Worm (Caenorhabditis elegans) whole organism, L4 larva: ENCODE measurements around the gene C36E6.8.

Experiments
- D1046.2 ChIP-seq: fragments of 200-800 bp; sonication (Bioruptor generic); IDR thresholded peaks from 2 replicates; pipeline ENCODE4 v1.3.6; 2022; ENCODE audit warnings: missing genetic modification characterization, missing compliant biosample characterization
- F26F4.8 ChIP-seq: fragments of 200-800 bp; sonication (Bioruptor generic); conservative IDR thresholded peaks from 2 replicates; pipeline ENCODE4 v1.3.6; 2022; ENCODE audit warnings: missing genetic modification characterization, missing compliant biosample characterization
- R02D3.7 ChIP-seq: fragments of 150-350 bp; sonication (generic microtip); optimal IDR thresholded peaks from 3 replicates; lab custom pipeline; 2014; ENCODE audit warnings: missing biosample characterization, missing genetic modification characterization
- T26A8.4 ChIP-seq: fragments of 200-800 bp; sonication (Bioruptor generic); IDR thresholded peaks from 2 replicates; pipeline ENCODE4 v1.3.6; 2022; ENCODE audit warnings: missing genetic modification characterization, missing compliant biosample characterization
- Y75B8A.6 ChIP-seq: fragments of 200-800 bp; sonication (Bioruptor generic); IDR thresholded peaks from 2 replicates; pipeline ENCODE4 v1.3.6; 2022; ENCODE audit warnings: missing genetic modification reagents, missing genetic modification characterization, missing compliant biosample characterization
- ZK337.2 ChIP-seq: fragments of 200-800 bp; sonication (Bioruptor generic); IDR thresholded peaks from 2 replicates; pipeline ENCODE4 v1.3.6; 2022; ENCODE audit warnings: missing genetic modification reagents, missing genetic modification characterization, missing compliant biosample characterization
- ZK546.5 ChIP-seq, 2 experiments: sonication (generic microtip); optimal IDR thresholded peaks; 2 replicates each; lab custom pipeline; 2017; ENCODE audit warnings: missing biosample characterization in 2 of 2, missing genetic modification characterization in 2 of 2
- ama-1 ChIP-seq: fragments of 150-350 bp; optimal IDR thresholded peaks from 2 replicates; lab custom pipeline; 2014; ENCODE audit warnings: inconsistent platforms, mixed read lengths
- attf-4 ChIP-seq: sonication (generic microtip); optimal IDR thresholded peaks from 3 replicates; lab custom pipeline; 2017; ENCODE audit warnings: missing biosample characterization, missing genetic modification characterization
- ceh-20 ChIP-seq: fragments of 200-800 bp; sonication (Bioruptor generic); IDR thresholded peaks from 2 replicates; pipeline ENCODE4 v1.3.6; 2022; ENCODE audit warnings: missing genetic modification reagents, missing genetic modification characterization, missing compliant biosample characterization
- ceh-62 ChIP-seq: sonication (generic microtip); optimal IDR thresholded peaks from 2 replicates; lab custom pipeline; 2017; ENCODE audit warnings: missing biosample characterization, missing genetic modification characterization
- ces-1 ChIP-seq: fragments of 150-350 bp; sonication (generic microtip); optimal IDR thresholded peaks from 4 replicates; lab custom pipeline; 2014; ENCODE audit warnings: missing biosample characterization, missing genetic modification reagents, missing genetic modification characterization
- ctbp-1 ChIP-seq: fragments of 200-800 bp; sonication (Bioruptor generic); IDR thresholded peaks from 2 replicates; pipeline ENCODE4 v1.3.6; 2022; ENCODE audit warnings: missing genetic modification reagents, missing genetic modification characterization, missing compliant biosample characterization
- daf-16 ChIP-seq, 3 experiments: sonication (generic microtip); optimal IDR thresholded peaks; 2 replicates each; lab custom pipeline; 2016 to 2017; ENCODE audit warnings: missing genetic modification characterization in 3 of 3, missing genetic modification reagents in 3 of 3, mild to moderate bottlenecking in 2 of 3, missing compliant biosample characterization in 2 of 3, missing biosample characterization in 1 of 3, moderate library complexity in 1 of 3
- daf-8 ChIP-seq: fragments of 200-800 bp; sonication (Bioruptor generic); IDR thresholded peaks from 2 replicates; pipeline ENCODE4 v1.3.6; 2022; ENCODE audit warnings: missing genetic modification characterization, missing compliant biosample characterization
- dmd-8 ChIP-seq: fragments of 200-800 bp; sonication (Bioruptor generic); IDR thresholded peaks from 2 replicates; pipeline ENCODE4 v1.3.6; 2022; ENCODE audit warnings: missing genetic modification characterization, missing compliant biosample characterization
- dpl-1 ChIP-seq: fragments of 150-350 bp; optimal IDR thresholded peaks from 2 replicates; lab custom pipeline; 2014; ENCODE audit warnings: missing biosample characterization, missing genetic modification reagents, missing genetic modification characterization
- duxl-1 ChIP-seq: sonication (generic microtip); optimal IDR thresholded peaks from 2 replicates; lab custom pipeline; 2016; ENCODE audit warnings: mild to moderate bottlenecking, missing genetic modification characterization, moderate library complexity, missing compliant biosample characterization; ENCODE audit not compliant: poor library complexity
- egl-27 ChIP-seq: sonication (generic microtip); optimal IDR thresholded peaks from 3 replicates; lab custom pipeline; 2017; ENCODE audit warnings: missing biosample characterization, missing genetic modification reagents, missing genetic modification characterization
- egl-43 ChIP-seq: fragments of 200-800 bp; sonication (Bioruptor generic); IDR thresholded peaks from 2 replicates; pipeline ENCODE4 v1.3.6; 2022; ENCODE audit warnings: missing genetic modification reagents, missing genetic modification characterization, missing compliant biosample characterization
- fkh-10 ChIP-seq: fragments of 150-350 bp; optimal IDR thresholded peaks from 2 replicates; lab custom pipeline; 2014; ENCODE audit warnings: missing biosample characterization, missing genetic modification reagents, missing genetic modification characterization
- hmg-1.1 ChIP-seq: fragments of 200-800 bp; sonication (Bioruptor generic); IDR thresholded peaks from 2 replicates; pipeline ENCODE4 v1.3.6; 2022; ENCODE audit warnings: missing genetic modification reagents, missing genetic modification characterization, missing compliant biosample characterization
- jun-1 ChIP-seq: fragments of 150-350 bp; optimal IDR thresholded peaks from 2 replicates; lab custom pipeline; 2014; ENCODE audit warnings: missing biosample characterization, missing genetic modification reagents, missing genetic modification characterization
- lim-7 ChIP-seq: fragments of 200-800 bp; sonication (Bioruptor generic); IDR thresholded peaks from 2 replicates; pipeline ENCODE4 v1.3.6; 2022; ENCODE audit warnings: missing genetic modification characterization, missing compliant biosample characterization
- lin-13 ChIP-seq: fragments of 150-350 bp; optimal IDR thresholded peaks from 2 replicates; lab custom pipeline; 2014; ENCODE audit warnings: missing biosample characterization, missing genetic modification reagents, missing genetic modification characterization
- lin-15B ChIP-seq: fragments of 150-350 bp; sonication (generic microtip); optimal IDR thresholded peaks from 3 replicates; lab custom pipeline; 2014; ENCODE audit warnings: missing biosample characterization, missing genetic modification characterization
- lin-29 ChIP-seq: fragments of 200-800 bp; sonication (Bioruptor generic); IDR thresholded peaks from 2 replicates; pipeline ENCODE4 v1.3.6; 2022; ENCODE audit warnings: missing genetic modification reagents, missing genetic modification characterization, missing compliant biosample characterization
- lin-38 ChIP-seq: fragments of 200-800 bp; sonication (Bioruptor generic); IDR thresholded peaks from 2 replicates; pipeline ENCODE4 v1.3.6; 2022; ENCODE audit warnings: missing genetic modification reagents, missing genetic modification characterization, missing compliant biosample characterization
- lin-39 ChIP-seq: fragments of 150-350 bp; optimal IDR thresholded peaks from 2 replicates; lab custom pipeline; 2014; ENCODE audit warnings: missing biosample characterization, missing genetic modification reagents, missing genetic modification characterization
- lir-3 ChIP-seq: sonication (generic microtip); optimal IDR thresholded peaks from 2 replicates; lab custom pipeline; 2016; ENCODE audit warnings: mild to moderate bottlenecking, missing genetic modification characterization, missing compliant biosample characterization
- lsy-2 ChIP-seq, 2 experiments: fragments of 150-350 bp in 1 of 2; sonication (generic microtip) in 1 of 2; optimal IDR thresholded peaks; 2 replicates each; lab custom pipeline; 2014 to 2017; ENCODE audit warnings: missing biosample characterization in 2 of 2, missing genetic modification characterization in 2 of 2
- mep-1 ChIP-seq: fragments of 150-350 bp; sonication (generic microtip); optimal IDR thresholded peaks from 3 replicates; lab custom pipeline; 2014; ENCODE audit warnings: missing biosample characterization, missing genetic modification characterization
- mxl-2 ChIP-seq: fragments of 200-800 bp; sonication (Bioruptor generic); conservative IDR thresholded peaks from 2 replicates; pipeline ENCODE4 v1.3.6; 2022; ENCODE audit warnings: missing genetic modification reagents, missing genetic modification characterization, missing compliant biosample characterization
- mxl-3 ChIP-seq: fragments of 200-800 bp; sonication (Bioruptor generic); optimal IDR thresholded peaks from 2 replicates; lab custom pipeline; 2018; ENCODE audit warnings: mild to moderate bottlenecking, missing genetic modification characterization, missing compliant biosample characterization
- nhr-102 ChIP-seq: sonication (generic microtip); optimal IDR thresholded peaks from 2 replicates; lab custom pipeline; 2016; ENCODE audit warnings: mild to moderate bottlenecking, missing genetic modification characterization, moderate library complexity, missing compliant biosample characterization
- nhr-11 ChIP-seq: fragments of 150-350 bp; optimal IDR thresholded peaks from 2 replicates; lab custom pipeline; 2014; ENCODE audit warnings: missing biosample characterization, missing genetic modification characterization
- nhr-237 ChIP-seq: sonication (generic microtip); optimal IDR thresholded peaks from 2 replicates; lab custom pipeline; 2017; ENCODE audit warnings: missing biosample characterization, missing genetic modification characterization
- nhr-48 ChIP-seq: sonication (generic microtip); optimal IDR thresholded peaks from 2 replicates; lab custom pipeline; 2016; ENCODE audit warnings: mild to moderate bottlenecking, missing genetic modification characterization, missing compliant biosample characterization
- php-3 ChIP-seq: fragments of 200-800 bp; sonication (Bioruptor generic); IDR thresholded peaks from 2 replicates; pipeline ENCODE4 v1.3.6; 2022; ENCODE audit warnings: missing genetic modification reagents, missing genetic modification characterization, missing compliant biosample characterization
- pqm-1 ChIP-seq: sonication (generic microtip); optimal IDR thresholded peaks from 2 replicates; lab custom pipeline; 2017; ENCODE audit warnings: missing biosample characterization, missing genetic modification characterization
- skn-1 ChIP-seq: fragments of 150-350 bp; optimal IDR thresholded peaks from 2 replicates; lab custom pipeline; 2014; ENCODE audit warnings: missing biosample characterization, missing genetic modification characterization
- snpc-4 ChIP-seq: fragments of 150-350 bp; optimal IDR thresholded peaks from 2 replicates; lab custom pipeline; 2014; ENCODE audit warnings: missing biosample characterization, missing genetic modification characterization
- spr-3 ChIP-seq: fragments of 200-800 bp; sonication (Bioruptor generic); optimal IDR thresholded peaks from 2 replicates; lab custom pipeline; 2018; ENCODE audit warnings: mild to moderate bottlenecking, missing genetic modification characterization, missing compliant biosample characterization
- tra-1 ChIP-seq: fragments of 200-800 bp; sonication (Bioruptor generic); IDR thresholded peaks from 2 replicates; pipeline ENCODE4 v1.3.6; 2022; ENCODE audit warnings: missing genetic modification reagents, missing genetic modification characterization, missing compliant biosample characterization
- unc-130 ChIP-seq: sonication (generic microtip); optimal IDR thresholded peaks from 2 replicates; lab custom pipeline; 2016; ENCODE audit warnings: missing genetic modification reagents, missing genetic modification characterization, missing compliant biosample characterization
- unc-39 ChIP-seq: sonication (generic microtip); optimal IDR thresholded peaks from 2 replicates; lab custom pipeline; 2017; ENCODE audit warnings: missing biosample characterization, missing genetic modification characterization
- unc-62 ChIP-seq, 3 experiments: fragments of 150-350 bp in 1 of 3; sonication (generic microtip); optimal IDR thresholded peaks in 2 of 3; peaks in 1 of 3; 1 replicate in 1 of 3; 2 replicates in 2 of 3; lab custom pipeline; 2014 to 2017; ENCODE audit warnings: missing biosample characterization in 3 of 3, missing genetic modification characterization in 3 of 3, missing genetic modification reagents in 3 of 3, missing genotype in 1 of 3
- vab-7 ChIP-seq: fragments of 200-800 bp; sonication (Bioruptor generic); IDR thresholded peaks from 2 replicates; pipeline ENCODE4 v1.3.6; 2022; ENCODE audit warnings: missing genetic modification reagents, missing genetic modification characterization, missing compliant biosample characterization
- zip-2 ChIP-seq: fragments of 150-350 bp; optimal IDR thresholded peaks from 2 replicates; lab custom pipeline; 2014; ENCODE audit warnings: missing biosample characterization, missing genetic modification characterization
- ztf-11 ChIP-seq: fragments of 150-350 bp; optimal IDR thresholded peaks from 2 replicates; lab custom pipeline; 2014; ENCODE audit warnings: missing biosample characterization, missing genetic modification characterization

The C36E6.8 gene

DNA sequence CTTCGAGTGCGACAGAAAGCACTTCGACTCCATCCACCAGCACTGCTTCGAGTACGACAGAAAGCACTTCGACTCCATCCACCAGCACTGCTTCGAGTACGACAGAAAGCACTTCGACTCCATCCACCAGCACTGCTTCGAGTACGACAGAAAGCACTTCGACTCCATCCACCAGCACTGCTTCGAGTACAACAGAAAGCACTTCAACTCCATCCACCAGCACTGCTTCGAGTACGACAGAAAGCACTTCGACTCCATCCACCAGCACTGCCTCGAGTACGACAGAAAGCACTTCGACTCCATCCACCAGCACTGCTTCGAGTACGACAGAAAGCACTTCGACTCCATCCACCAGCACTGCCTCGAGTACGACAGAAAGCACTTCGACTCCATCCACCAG, 8.7 kb downstream of the C36E6.8 start:
- TF ChIP-seq lim-7 (GFP tag; lab: Robert Waterston, UW), result peak; percentile 53

DNA sequence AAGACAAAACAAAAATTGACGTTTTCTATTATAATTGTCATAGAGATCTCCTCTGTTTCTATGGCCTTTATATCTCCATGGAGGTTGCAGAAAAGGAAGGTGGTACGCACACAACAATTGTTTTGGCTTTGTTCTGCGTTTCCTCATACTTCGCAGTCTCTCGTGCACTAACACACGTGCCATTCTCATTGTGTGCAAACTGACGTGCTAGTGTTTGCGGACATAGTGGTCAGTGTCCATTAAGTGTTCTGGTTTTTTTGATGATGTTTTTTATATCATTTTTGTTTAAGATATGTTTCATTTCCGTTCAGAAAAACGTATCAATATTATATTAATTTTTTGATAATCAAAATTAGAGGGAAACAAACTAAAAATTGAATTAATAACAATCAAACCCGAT, 12.9 kb downstream of the C36E6.8 start, which contains the start of gene C36E6.2:
C36E6.2 (plus strand) TSS at position 261 of the 400 bp plus-strand sequence.
- TF ChIP-seq D1046.2 (no peak), ctbp-1 (GFP tag; lab: Robert Waterston, UW) (0 out of 2 replicates have a peak, but pooled peaks have one; percentile 16), ceh-20 (GFP tag; lab: Robert Waterston, UW) (no peak), nhr-237 (tag; lab: Kevin White, UChicago) (no peak), skn-1 (no peak), R02D3.7 (tag; lab: Kevin White, UChicago) (no peak), F26F4.8 (no peak), ama-1 (lab: Kevin White, UChicago) (no peak), nhr-102 (peak; percentile 11), duxl-1 (tag; lab: Kevin White, UChicago) (peak; percentile 65), mxl-3 (peak; percentile 98), ceh-62 (no peak), unc-130 (GFP tag; lab: Kevin White, UChicago) (no peak), dpl-1 (GFP tag; lab: Kevin White, UChicago) (peak; percentile 62), ZK337.2 (GFP tag; lab: Robert Waterston, UW) (no peak), vab-7 (GFP tag; lab: Robert Waterston, UW) (0 out of 2 replicates have a peak, but pooled peaks have one; percentile 15), ces-1 (no peak), mxl-2 (GFP tag; lab: Robert Waterston, UW) (no peak), lsy-2 (tag; optimal IDR thresholded peaks at IDR 0.05; lab: Kevin White, UChicago) (peak; percentile 13 to 84), egl-43 (no peak), spr-3 (GFP tag; lab: Kevin White, UChicago) (no peak), nhr-11 (tag; lab: Kevin White, UChicago) (peak; percentile 21), lim-7 (GFP tag; lab: Robert Waterston, UW) (no peak), lin-15B (tag; lab: Kevin White, UChicago) (no peak), hmg-1.1 (GFP tag; lab: Robert Waterston, UW) (peak; percentile 79), daf-16 (GFP tag; optimal IDR thresholded peaks at IDR 0.05; lab: Kevin White, UChicago) (no peak), daf-16 (tag; optimal IDR thresholded peaks at IDR 0.05; lab: Kevin White, UChicago) (no peak), zip-2 (tag; lab: Kevin White, UChicago) (peak; percentile 13), daf-8 (GFP tag; lab: Robert Waterston, UW) (no peak), php-3 (GFP tag; lab: Robert Waterston, UW) (no peak), lin-38 (GFP tag; lab: Robert Waterston, UW) (no peak), nhr-48 (tag; lab: Kevin White, UChicago) (peak; percentile 47), snpc-4 (no peak), egl-27 (tag; lab: Kevin White, UChicago) (no peak), ZK546.5 (tag; optimal IDR thresholded peaks at IDR 0.05; lab: Kevin White, UChicago) (no peak), lir-3 (tag; lab: Kevin White, UChicago) (no peak), pqm-1 (tag; lab: Kevin White, UChicago) (no peak), unc-62 (GFP tag; optimal IDR thresholded peaks at IDR 0.05 in 1 of 2; lab: Kevin White, UChicago) (peak in 1 of 2 experiments; percentile 73), unc-62 (tag; optimal IDR thresholded peaks at IDR 0.05; lab: Kevin White, UChicago) (no peak), mep-1 (tag; lab: Kevin White, UChicago) (peak; percentile 87), fkh-10 (GFP tag; lab: Kevin White, UChicago) (peak; percentile 51), T26A8.4 (GFP tag; lab: Robert Waterston, UW) (no peak), lin-13 (GFP tag; lab: Kevin White, UChicago) (no peak), lin-39 (tag; lab: Kevin White, UChicago) (no peak), lin-29 (GFP tag; lab: Robert Waterston, UW) (no peak), attf-4 (tag; lab: Kevin White, UChicago) (no peak), Y75B8A.6 (GFP tag; lab: Robert Waterston, UW) (no peak), unc-39 (tag; lab: Kevin White, UChicago) (no peak), jun-1 (no peak), dmd-8 (no peak), tra-1 (no peak), ztf-11 (tag; lab: Kevin White, UChicago) (no peak)
